Fruit fly (Drosophila melanogaster): ENCODE results near the gene CG7692.

dm6 chr3L:17404646-17405045 is 53.0 kb downstream of the CG7692 start:
- TF ChIP-seq CG12659 (GFP tag; optimal IDR thresholded peaks at IDR 0.05) = peak; percentile 20
- TF ChIP-seq seq (GFP tag; IDR thresholded peaks at IDR 0.05) = 0 out of 2 replicates have a peak, but pooled peaks have one; percentile 18
- no peak for TF ChIP-seq mirr (GFP tag; optimal IDR thresholded peaks at IDR 0.05)
- TF ChIP-seq dysf (GFP tag; IDR thresholded peaks at IDR 0.05) = no peak
- TF ChIP-seq grau (tag; optimal IDR thresholded peaks at IDR 0.05) = peak; percentile 54
- TF ChIP-seq CG14014 (GFP tag; IDR thresholded peaks at IDR 0.05) = no peak
- no peak for TF ChIP-seq CTCF (GFP tag; optimal IDR thresholded peaks at IDR 0.05)
- TF ChIP-seq Dip2 (GFP tag; IDR thresholded peaks at IDR 0.05) = no peak
- no peak for TF ChIP-seq HmgZ (tag; optimal IDR thresholded peaks at IDR 0.05)
- peak; percentile 48 for TF ChIP-seq Ssrp (tag; optimal IDR thresholded peaks at IDR 0.05)
- TF ChIP-seq Hand (GFP tag; optimal IDR thresholded peaks at IDR 0.05) = no peak
- TF ChIP-seq HHEX (GFP tag; optimal IDR thresholded peaks at IDR 0.05) = peak; percentile 28

All from whole organism, embryonic.